Worm (Caenorhabditis elegans) whole organism, L1 larva: Measurements from ENCODE around the gene T05C12.1.

Experiments
- C34B4.2 ChIP-seq: sonication (generic microtip); optimal IDR thresholded peaks from 2 replicates; lab custom pipeline; 2017; ENCODE audit warnings: mild to moderate bottlenecking, missing genetic modification characterization, missing compliant biosample characterization
- aha-1 ChIP-seq: fragments of 150-350 bp; optimal IDR thresholded peaks from 2 replicates; lab custom pipeline; 2014; ENCODE audit warnings: missing biosample characterization, missing genetic modification characterization
- dpl-1 ChIP-seq, 3 experiments: fragments of 150-350 bp in 2 of 3; sonication (generic microtip) in 1 of 3; optimal IDR thresholded peaks; 2 replicates each; lab custom pipeline; 2014 to 2017; ENCODE audit warnings: missing biosample characterization in 3 of 3, missing genetic modification characterization in 3 of 3, missing genetic modification reagents in 3 of 3
- elt-2 ChIP-seq: sonication (generic microtip); optimal IDR thresholded peaks from 2 replicates; lab custom pipeline; 2016; ENCODE audit warnings: missing genetic modification characterization, mild to moderate bottlenecking, inconsistent platforms, missing compliant biosample characterization, missing genetic modification reagents
- elt-3 ChIP-seq, 6 experiments: fragments of 150-350 bp in 1 of 6; sonication (generic microtip); optimal IDR thresholded peaks; 2 replicates each; lab custom pipeline; 2017 to 2018; ENCODE audit warnings: missing biosample characterization in 6 of 6, missing genetic modification characterization in 6 of 6, inconsistent platforms in 1 of 6
- lir-3 ChIP-seq: sonication (generic microtip); optimal IDR thresholded peaks from 2 replicates; lab custom pipeline; 2016; ENCODE audit warnings: mild to moderate bottlenecking, missing genetic modification characterization, moderate library complexity, missing compliant biosample characterization; ENCODE audit not compliant: poor library complexity
- mef-2 ChIP-seq: fragments of 150-350 bp; optimal IDR thresholded peaks from 2 replicates; lab custom pipeline; 2014; ENCODE audit warnings: missing biosample characterization, missing genetic modification characterization
- nhr-90 ChIP-seq: sonication (generic microtip); optimal IDR thresholded peaks from 2 replicates; lab custom pipeline; 2016; ENCODE audit warnings: mild to moderate bottlenecking, missing genetic modification characterization, missing compliant biosample characterization; ENCODE audit not compliant: poor library complexity
- skn-1 ChIP-seq: fragments of 150-350 bp; optimal IDR thresholded peaks from 2 replicates; lab custom pipeline; 2014; ENCODE audit warnings: missing biosample characterization, missing genetic modification characterization
- tlp-1 ChIP-seq: fragments of 150-350 bp; optimal IDR thresholded peaks from 2 replicates; lab custom pipeline; 2014; ENCODE audit warnings: missing biosample characterization, missing genetic modification characterization
- unc-130 ChIP-seq: fragments of 150-350 bp; optimal IDR thresholded peaks from 2 replicates; lab custom pipeline; 2017; ENCODE audit warnings: missing biosample characterization, missing genetic modification characterization, inconsistent platforms
- unc-62 ChIP-seq: fragments of 150-350 bp; optimal IDR thresholded peaks from 2 replicates; lab custom pipeline; 2014; ENCODE audit warnings: missing biosample characterization, missing genetic modification reagents, missing genetic modification characterization
- unc-98 ChIP-seq: fragments of 200-800 bp; sonication (Bioruptor generic); IDR thresholded peaks from 2 replicates; pipeline ENCODE4 v1.3.6; 2022; ENCODE audit warnings: missing genetic modification characterization, missing compliant biosample characterization
- zag-1 ChIP-seq: fragments of 150-350 bp; optimal IDR thresholded peaks from 2 replicates; lab custom pipeline; 2014; ENCODE audit warnings: missing biosample characterization, missing genetic modification characterization

DNA sequence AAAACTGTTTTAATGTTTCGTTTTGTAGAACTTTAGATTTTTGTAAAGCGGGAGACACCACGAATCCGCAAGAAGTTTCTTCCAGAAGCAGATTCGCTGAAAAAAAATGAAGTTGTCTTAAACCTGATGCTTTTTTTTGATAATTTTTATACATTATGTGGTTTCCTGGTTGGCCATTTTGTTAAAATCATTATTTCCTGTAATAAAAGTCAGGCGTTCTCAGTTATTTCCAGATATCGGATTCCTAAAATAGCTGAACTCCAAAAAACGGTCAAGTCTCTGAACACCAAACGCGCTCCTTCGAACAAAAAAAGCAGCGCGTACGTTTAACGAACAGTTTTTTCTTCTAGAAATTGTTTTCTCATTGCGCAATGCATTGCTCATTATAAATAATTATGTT lies 36.1 kb upstream of the T05C12.1 start:
- TF ChIP-seq skn-1 (tag; lab: Kevin White, UChicago) (peak; percentile 33), elt-2 (tag; lab: Kevin White, UChicago) (no peak), aha-1 (no peak), elt-3 (tag; optimal IDR thresholded peaks at IDR 0.05; lab: Kevin White, UChicago) (no peak), unc-130 (no peak), tlp-1 (no peak), nhr-90 (tag; lab: Kevin White, UChicago) (no peak), C34B4.2 (no peak), lir-3 (tag; lab: Kevin White, UChicago) (peak; percentile 54), zag-1 (tag; lab: Kevin White, UChicago) (no peak), unc-98 (GFP tag; lab: Robert Waterston, UW) (no peak), unc-62 (GFP tag; lab: Kevin White, UChicago) (no peak), dpl-1 (GFP tag; optimal IDR thresholded peaks at IDR 0.05; lab: Kevin White, UChicago) (peak; percentile 47 to 70 (median 65)), mef-2 (tag; lab: Kevin White, UChicago) (no peak)
